Worm (Caenorhabditis elegans): ENCODE results near the gene F08C6.5.

Gene F08C6.5

ce11 chrX:7587741-7588235, 28.6 kb downstream of the F08C6.5 start:
- TF ChIP-seq Y105C5A.15 (GFP tag; IDR thresholded peaks at IDR 0.05) (no peak), aha-1 (tag) (peak; percentile 80), unc-62 (GFP tag; optimal IDR thresholded peaks at IDR 0.05 in 1 of 2) (peak in 1 of 2 experiments; percentile 98), unc-62 (tag; optimal IDR thresholded peaks at IDR 0.05) (no peak), ceh-32 (tag; optimal IDR thresholded peaks at IDR 0.05; ENCODE audit: poor library complexity) (no peak), mxl-3 (GFP tag; optimal IDR thresholded peaks at IDR 0.05) (peak; percentile 11), nhr-28 (tag; optimal IDR thresholded peaks at IDR 0.05) (peak; percentile 17)

ce11 chrX:7590756-7591155, 31.6 kb downstream of the F08C6.5 start:
- TF ChIP-seq attf-4 (tag; optimal IDR thresholded peaks at IDR 0.05) = no peak
- TF ChIP-seq F37D6.2 (tag; optimal IDR thresholded peaks at IDR 0.05) = no peak
- TF ChIP-seq mxl-3 (GFP tag; optimal IDR thresholded peaks at IDR 0.05) = peak; percentile 21
- TF ChIP-seq unc-62 (GFP tag; optimal IDR thresholded peaks at IDR 0.05 in 1 of 2) = peak in 1 of 2 experiments; percentile 93
- no peak for TF ChIP-seq unc-62 (tag; optimal IDR thresholded peaks at IDR 0.05)

DNA sequence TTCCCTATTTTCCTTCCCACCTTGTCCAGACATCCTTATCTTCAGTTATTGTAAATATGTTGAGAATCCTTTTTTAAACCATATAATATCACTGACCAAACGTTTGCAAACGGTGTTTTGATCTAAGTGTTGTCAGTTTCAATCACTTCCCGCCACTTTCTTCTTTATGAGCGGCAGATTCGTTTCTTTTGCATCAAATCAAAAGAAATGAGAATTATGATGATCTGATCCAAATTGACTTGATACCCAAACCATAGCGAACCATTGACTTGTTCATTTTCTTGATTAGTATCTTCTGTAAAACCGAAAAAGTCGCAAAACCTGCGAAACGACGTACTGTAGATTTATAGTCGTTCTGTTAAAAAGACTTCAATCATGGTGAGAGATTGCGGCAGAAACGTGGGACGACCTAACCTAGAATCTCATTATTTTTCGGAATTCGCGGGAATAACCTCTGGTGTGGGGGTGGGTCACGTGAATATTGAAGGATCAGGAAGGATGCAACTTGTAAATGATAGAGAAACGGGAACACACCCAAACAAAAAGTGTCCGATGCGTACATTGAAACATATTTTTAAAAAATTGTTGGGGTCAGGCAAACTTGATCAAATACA, 34.8 kb downstream of the F08C6.5 start:
- peak; percentile 41 for TF ChIP-seq nhr-28 (tag; optimal IDR thresholded peaks at IDR 0.05)
- TF ChIP-seq nhr-41 (GFP tag; IDR thresholded peaks at IDR 0.05) = no peak
- TF ChIP-seq nhr-10 (tag; optimal IDR thresholded peaks at IDR 0.05) = no peak
- no peak for TF ChIP-seq lin-13 (GFP tag; optimal IDR thresholded peaks at IDR 0.05)
- no peak for TF ChIP-seq arid-1 (GFP tag; conservative IDR thresholded peaks at IDR 0.05)
- peak in 1 of 2 experiments; percentile 2 for TF ChIP-seq unc-62 (GFP tag; optimal IDR thresholded peaks at IDR 0.05 in 1 of 2)
- TF ChIP-seq unc-62 (tag; optimal IDR thresholded peaks at IDR 0.05) = no peak
- TF ChIP-seq D1046.2 (GFP tag; IDR thresholded peaks at IDR 0.05) = no peak
- no peak for TF ChIP-seq aly-2 (tag; optimal IDR thresholded peaks at IDR 0.05)
- peak; percentile 96 for TF ChIP-seq aha-1 (tag)
- no peak for TF ChIP-seq nhr-102 (tag; optimal IDR thresholded peaks at IDR 0.05)
- TF ChIP-seq hlh-30 (tag; optimal IDR thresholded peaks at IDR 0.05; ENCODE audit: insufficient read depth) = peak; percentile 19

ce11 chrX:7596029-7596428, 36.8 kb downstream of the F08C6.5 start:
- no peak for TF ChIP-seq nhr-77 (tag; optimal IDR thresholded peaks at IDR 0.05)
- peak in 1 of 2 experiments; percentile 6 for TF ChIP-seq daf-16 (GFP tag; optimal IDR thresholded peaks at IDR 0.05)
- peak; percentile 78 for TF ChIP-seq daf-16 (tag; optimal IDR thresholded peaks at IDR 0.05)
- TF ChIP-seq lin-1 (GFP tag; IDR thresholded peaks at IDR 0.05) = no peak
- peak; percentile 53; the same call in 1 of the 2 replicates for TF ChIP-seq ceh-20 (GFP tag; IDR thresholded peaks at IDR 0.05)
- peak; percentile 73 for TF ChIP-seq tra-1 (GFP tag; IDR thresholded peaks at IDR 0.05)
- peak; percentile 19 for TF ChIP-seq nhr-102 (tag; optimal IDR thresholded peaks at IDR 0.05)
- no peak for TF ChIP-seq zip-2 (tag; optimal IDR thresholded peaks at IDR 0.05)
- TF ChIP-seq hif-1 (tag; optimal IDR thresholded peaks at IDR 0.05) = peak in 1 of 2 experiments; percentile 42
- peak in 1 of 2 experiments; percentile 44 for TF ChIP-seq mdl-1 (tag; optimal IDR thresholded peaks at IDR 0.05)
- no peak for TF ChIP-seq lin-13 (GFP tag; optimal IDR thresholded peaks at IDR 0.05)
- no peak for TF ChIP-seq gei-8 (GFP tag; optimal IDR thresholded peaks at IDR 0.05)
- TF ChIP-seq hlh-11 (tag; optimal IDR thresholded peaks at IDR 0.05) = peak; percentile 45
- TF ChIP-seq F49E8.2 (tag; optimal IDR thresholded peaks at IDR 0.05; ENCODE audit: borderline replicate concordance) = no peak
- no peak for TF ChIP-seq snpc-1.2 (GFP tag; IDR thresholded peaks at IDR 0.05)
- no peak for TF ChIP-seq pha-4 (GFP tag; IDR thresholded peaks at IDR 0.05)
- no peak for TF ChIP-seq pha-4 (tag; optimal IDR thresholded peaks at IDR 0.05)
- peak; percentile 96 for TF ChIP-seq php-3 (GFP tag; IDR thresholded peaks at IDR 0.05)
- TF ChIP-seq lin-29 (GFP tag; IDR thresholded peaks at IDR 0.05) = no peak
- TF ChIP-seq fkh-10 (GFP tag; optimal IDR thresholded peaks at IDR 0.05) = no peak
- no peak for TF ChIP-seq nhr-41 (GFP tag; IDR thresholded peaks at IDR 0.05)
- no peak for TF ChIP-seq lim-7 (GFP tag; IDR thresholded peaks at IDR 0.05)
- TF ChIP-seq madf-5 (GFP tag; IDR thresholded peaks at IDR 0.05) = no peak
- peak in 1 of 2 experiments; percentile 87 for TF ChIP-seq unc-62 (GFP tag; optimal IDR thresholded peaks at IDR 0.05 in 1 of 2)
- TF ChIP-seq unc-62 (tag; optimal IDR thresholded peaks at IDR 0.05) = no peak
- no peak for TF ChIP-seq hmg-1.1 (GFP tag; IDR thresholded peaks at IDR 0.05)
- no peak for TF ChIP-seq saeg-2 (GFP tag; IDR thresholded peaks at IDR 0.05)
- no peak for TF ChIP-seq nhr-6 (tag; optimal IDR thresholded peaks at IDR 0.05)
- TF ChIP-seq dve-1 (tag; optimal IDR thresholded peaks at IDR 0.05; ENCODE audit: insufficient read depth) = peak; percentile 60
- TF ChIP-seq nhr-28 (tag; optimal IDR thresholded peaks at IDR 0.05) = peak; percentile 75
- TF ChIP-seq mdt-29 (GFP tag; IDR thresholded peaks at IDR 0.05) = no peak
- TF ChIP-seq daf-19 (GFP tag; conservative IDR thresholded peaks at IDR 0.05) = no peak
- no peak for TF ChIP-seq tag-97 (GFP tag; IDR thresholded peaks at IDR 0.05)
